Fruit fly (Drosophila melanogaster): ENCODE results near the gene CG34453.

Gene CG34453

DNA sequence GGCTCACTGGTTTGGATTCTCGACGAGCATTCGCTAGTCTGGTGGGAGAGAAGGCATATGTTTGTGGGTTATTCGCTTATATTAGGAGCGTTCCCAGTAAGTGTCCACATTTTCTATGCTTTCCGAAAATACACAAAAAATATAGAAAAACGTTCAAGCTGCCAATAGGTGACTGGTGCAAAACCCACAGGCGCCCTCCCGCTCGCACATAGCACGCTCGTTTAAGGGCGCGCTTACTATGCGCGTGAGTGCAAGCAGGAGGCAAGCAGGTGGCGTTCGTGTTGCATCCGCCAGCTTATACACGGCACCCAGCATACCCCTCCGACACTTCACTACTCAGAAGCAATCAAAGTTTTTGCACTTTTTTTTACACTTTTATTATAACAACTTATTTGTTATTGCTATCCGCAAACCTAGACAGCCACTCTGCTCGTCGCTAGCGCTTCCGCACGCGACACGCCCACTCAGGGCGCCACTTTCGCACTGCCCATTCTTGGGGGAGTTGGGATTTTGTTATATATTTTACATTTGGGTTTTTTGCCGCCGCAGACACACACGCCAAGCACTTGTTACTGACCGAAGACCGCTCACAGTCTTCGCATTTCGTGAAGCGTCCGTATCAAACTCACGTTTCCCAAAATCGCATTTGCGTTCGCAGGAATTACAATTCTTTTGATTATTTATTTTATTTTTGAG, 34.0 kb downstream of the CG34453 start:
- no peak for TF ChIP-seq ttk (optimal IDR thresholded peaks at IDR 0.05)
- TF ChIP-seq Myc (optimal IDR thresholded peaks at IDR 0.05) = no peak
- TF ChIP-seq Sin3A (optimal IDR thresholded peaks at IDR 0.05) = no peak
- TF ChIP-seq insv (optimal IDR thresholded peaks at IDR 0.05) = no peak
- no peak for TF ChIP-seq h (optimal IDR thresholded peaks at IDR 0.05)
- no peak for TF ChIP-seq psq (optimal IDR thresholded peaks at IDR 0.05)

DNA sequence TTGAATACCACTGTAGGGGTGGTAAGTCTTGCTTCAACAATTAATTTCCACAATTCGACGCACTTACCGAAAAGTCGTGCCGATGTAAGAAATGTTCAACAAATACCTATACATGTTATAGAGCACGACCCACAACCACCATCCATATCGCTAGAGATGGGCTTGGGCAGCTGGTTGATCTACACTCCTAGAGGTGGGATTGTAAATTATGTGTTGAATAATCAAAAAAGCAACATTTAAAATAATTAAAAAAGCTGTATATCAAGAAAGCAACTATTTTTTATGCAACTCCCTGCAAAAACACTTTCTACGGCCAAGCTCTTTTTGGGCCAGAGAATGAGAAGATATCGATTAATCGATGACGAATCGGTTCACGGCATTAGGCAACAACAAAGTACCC, 48.9 kb downstream of the CG34453 start, which contains the start of the genes CG34140, Mkp and Mtch:
Gene CG34140 (minus strand): TSS at position 174 of the 400 bp plus-strand sequence.
Gene Mkp (minus strand): TSS at position 290 of the 400 bp plus-strand sequence.
Gene Mtch (plus strand): TSS at position 376 of the 400 bp plus-strand sequence.
- no peak for TF ChIP-seq Myc (optimal IDR thresholded peaks at IDR 0.05)
- no peak for TF ChIP-seq ttk (optimal IDR thresholded peaks at IDR 0.05)

Data from Kc167 (cell line).